ENCODE assay signal across 5 worm cellular contexts in genomic region chrII:10012490-10012889, ce11.
TF ChIP-seq lines count a peak whose summit lies in the region.

No protein-coding gene starts in this region.

TF ChIP-seq in whole organism, L1 larva, 84 proteins besides CTCF, POLR2A, EP300 and RAD21:
- TF ChIP-seq efl-1 (optimal IDR thresholded peaks at IDR 0.05; lab: Kevin White, UChicago): no peak
- peak in 1 of 2 experiments; percentile 88 for TF ChIP-seq efl-1 (GFP tag; optimal IDR thresholded peaks at IDR 0.05 in 1 of 2; lab: Kevin White, UChicago)
- peak; percentile 27 for TF ChIP-seq rnt-1 (tag; optimal IDR thresholded peaks at IDR 0.05; lab: Kevin White, UChicago)
- peak in 1 of 2 experiments; percentile 36 for TF ChIP-seq lsy-2 (tag; optimal IDR thresholded peaks at IDR 0.05; lab: Kevin White, UChicago)
- peak; percentile 18 for TF ChIP-seq nhr-71 (tag; optimal IDR thresholded peaks at IDR 0.05; lab: Kevin White, UChicago)
- peak; percentile 55 for TF ChIP-seq lin-14 (GFP tag; optimal IDR thresholded peaks at IDR 0.05; lab: Kevin White, UChicago)
- peak; percentile 44 for TF ChIP-seq unc-130 (tag; optimal IDR thresholded peaks at IDR 0.05; lab: Kevin White, UChicago)
- no peak for TF ChIP-seq elt-2 (tag; optimal IDR thresholded peaks at IDR 0.05; lab: Kevin White, UChicago)
- TF ChIP-seq blmp-1 (tag; optimal IDR thresholded peaks at IDR 0.05; lab: Kevin White, UChicago): peak; percentile 13
- no peak for TF ChIP-seq nhr-90 (tag; optimal IDR thresholded peaks at IDR 0.05; lab: Kevin White, UChicago; ENCODE audit: poor library complexity)

TF ChIP-seq in whole organism, L2 larva, 48 proteins besides CTCF, POLR2A, EP300 and RAD21:
- peak; percentile 42 for TF ChIP-seq sma-9 (GFP tag; optimal IDR thresholded peaks at IDR 0.05; lab: Kevin White, UChicago)
- TF ChIP-seq sma-9 (tag; optimal IDR thresholded peaks at IDR 0.05; lab: Kevin White, UChicago): no peak
- no peak for TF ChIP-seq ceh-82 (tag; optimal IDR thresholded peaks at IDR 0.05; lab: Kevin White, UChicago)
- TF ChIP-seq F13H6.1 (tag; optimal IDR thresholded peaks at IDR 0.05; lab: Kevin White, UChicago): peak; percentile 23
- TF ChIP-seq nhr-129 (tag; optimal IDR thresholded peaks at IDR 0.05; lab: Kevin White, UChicago): peak; percentile 82
- no peak for TF ChIP-seq elt-3 (tag; optimal IDR thresholded peaks at IDR 0.05; lab: Kevin White, UChicago)
- no peak for TF ChIP-seq mab-5 (tag; optimal IDR thresholded peaks at IDR 0.05; lab: Kevin White, UChicago)
- no peak for TF ChIP-seq sma-3 (GFP tag; optimal IDR thresholded peaks at IDR 0.05; lab: Kevin White, UChicago)
- TF ChIP-seq ztf-1 (GFP tag; conservative IDR thresholded peaks at IDR 0.05; lab: Robert Waterston, UW): no peak
- no peak for TF ChIP-seq blmp-1 (tag; optimal IDR thresholded peaks at IDR 0.05; lab: Kevin White, UChicago; ENCODE audit: insufficient read depth)
- TF ChIP-seq lsy-2 (tag; optimal IDR thresholded peaks at IDR 0.05; lab: Kevin White, UChicago): no peak
- TF ChIP-seq nhr-25 (tag; optimal IDR thresholded peaks at IDR 0.05; lab: Kevin White, UChicago): peak; percentile 24
- TF ChIP-seq nhr-237 (tag; optimal IDR thresholded peaks at IDR 0.05; lab: Kevin White, UChicago): no peak
- TF ChIP-seq skn-1 (tag; optimal IDR thresholded peaks at IDR 0.05; lab: Kevin White, UChicago): no peak

TF ChIP-seq in whole organism, L3 larva, 47 proteins besides CTCF, POLR2A, EP300 and RAD21:
- TF ChIP-seq egl-27 (tag; optimal IDR thresholded peaks at IDR 0.05; lab: Kevin White, UChicago) (no peak), nhr-11 (tag; optimal IDR thresholded peaks at IDR 0.05; lab: Kevin White, UChicago) (peak; percentile 47), ceh-82 (tag; optimal IDR thresholded peaks at IDR 0.05; lab: Kevin White, UChicago) (no peak), unc-62 (GFP tag; optimal IDR thresholded peaks at IDR 0.05; lab: Kevin White, UChicago) (no peak), skn-1 (tag; optimal IDR thresholded peaks at IDR 0.05; lab: Kevin White, UChicago) (no peak)

TF ChIP-seq in whole organism, L4 larva, 104 proteins besides CTCF, POLR2A, EP300 and RAD21:
- TF ChIP-seq nhr-11 (tag; optimal IDR thresholded peaks at IDR 0.05; lab: Kevin White, UChicago) (peak; percentile 75), zip-2 (tag; optimal IDR thresholded peaks at IDR 0.05; lab: Kevin White, UChicago) (no peak), tra-1 (GFP tag; IDR thresholded peaks at IDR 0.05; lab: Robert Waterston, UW) (0 out of 2 replicates have a peak, but pooled peaks have one; percentile 6), unc-62 (GFP tag; optimal IDR thresholded peaks at IDR 0.05 in 1 of 2; lab: Kevin White, UChicago) (peak in 1 of 2 experiments; percentile 57), unc-62 (tag; optimal IDR thresholded peaks at IDR 0.05; lab: Kevin White, UChicago) (no peak), Y105C5A.15 (GFP tag; IDR thresholded peaks at IDR 0.05; lab: Robert Waterston, UW) (no peak), lir-3 (tag; optimal IDR thresholded peaks at IDR 0.05; lab: Kevin White, UChicago) (no peak), lin-1 (GFP tag; IDR thresholded peaks at IDR 0.05; lab: Robert Waterston, UW) (no peak), Y75B8A.6 (GFP tag; IDR thresholded peaks at IDR 0.05; lab: Robert Waterston, UW) (no peak)

TF ChIP-seq in whole organism, young adult, 124 proteins besides CTCF, POLR2A, EP300 and RAD21:
- TF ChIP-seq egl-18 (GFP tag; IDR thresholded peaks at IDR 0.05; lab: Robert Waterston, UW): no peak
- TF ChIP-seq Y56A3A.18 (GFP tag; IDR thresholded peaks at IDR 0.05; lab: Robert Waterston, UW): 0 out of 2 replicates have a peak, but pooled peaks have one; percentile 16
- no peak for TF ChIP-seq cebp-1 (GFP tag; IDR thresholded peaks at IDR 0.05; lab: Robert Waterston, UW)
- TF ChIP-seq cebp-1 (tag; optimal IDR thresholded peaks at IDR 0.05; lab: Kevin White, UChicago): peak; percentile 5
TF ChIP-seq in whole organism, young adult: peak in this region for 2.
